Worm (Caenorhabditis elegans): ENCODE data around the gene Y81B9A.4.

Y81B9A.4 gene

ce11 chrX:9150269-9150744, 30.4 kb downstream of the Y81B9A.4 start, which contains the start of gene tmbi-4 (continued):
- TF ChIP-seq unc-98 (GFP tag; IDR thresholded peaks at IDR 0.05) (no peak), unc-62 (GFP tag; optimal IDR thresholded peaks at IDR 0.05) (no peak), aha-1 (tag; optimal IDR thresholded peaks at IDR 0.05) (no peak), C04F5.9 (tag; optimal IDR thresholded peaks at IDR 0.05) (no peak), ets-5 (GFP tag; IDR thresholded peaks at IDR 0.05) (no peak), lin-13 (GFP tag; optimal IDR thresholded peaks at IDR 0.05) (peak; percentile 35), tlp-1 (tag; optimal IDR thresholded peaks at IDR 0.05) (no peak), egl-13 (tag; optimal IDR thresholded peaks at IDR 0.05) (peak; percentile 1), fos-1 (tag; optimal IDR thresholded peaks at IDR 0.05) (peak; percentile 22), F16B12.6 (tag; optimal IDR thresholded peaks at IDR 0.05) (no peak), xbp-1 (tag; optimal IDR thresholded peaks at IDR 0.05) (peak; percentile 75), nhr-20 (tag; optimal IDR thresholded peaks at IDR 0.05) (peak; percentile 64), fkh-10 (GFP tag; optimal IDR thresholded peaks at IDR 0.05) (no peak), dpl-1 (GFP tag; optimal IDR thresholded peaks at IDR 0.05) (peak; percentile 12 to 43 (median 42)), unc-86 (tag; optimal IDR thresholded peaks at IDR 0.05) (peak; percentile 48)

- TF ChIP-seq swsn-7 (tag; optimal IDR thresholded peaks at IDR 0.05) (no peak), vab-15 (tag; optimal IDR thresholded peaks at IDR 0.05) (no peak), lin-15B (tag; optimal IDR thresholded peaks at IDR 0.05) (no peak), ceh-90 (tag; optimal IDR thresholded peaks at IDR 0.05) (no peak), C34B4.2 (tag; optimal IDR thresholded peaks at IDR 0.05) (no peak), hpl-2 (GFP tag; optimal IDR thresholded peaks at IDR 0.05) (no peak), pag-3 (tag; optimal IDR thresholded peaks at IDR 0.05; ENCODE audit: borderline replicate concordance, insufficient read depth) (no peak), nhr-76 (tag; optimal IDR thresholded peaks at IDR 0.05) (no peak), irx-1 (tag; optimal IDR thresholded peaks at IDR 0.05) (no peak), ceh-8 (GFP tag; optimal IDR thresholded peaks at IDR 0.05) (no peak), egl-27 (tag; optimal IDR thresholded peaks at IDR 0.05) (no peak), efl-1 (optimal IDR thresholded peaks at IDR 0.05) (no peak), efl-1 (GFP tag; optimal IDR thresholded peaks at IDR 0.05 in 1 of 2) (no peak), lsy-2 (tag; optimal IDR thresholded peaks at IDR 0.05) (peak in 1 of 2 experiments; percentile 76), C16A3.4 (tag; optimal IDR thresholded peaks at IDR 0.05) (peak; percentile 6), blmp-1 (tag; optimal IDR thresholded peaks at IDR 0.05) (peak; percentile 80), tbx-2 (tag; optimal IDR thresholded peaks at IDR 0.05) (peak; percentile 89), nhr-19 (GFP tag; conservative IDR thresholded peaks at IDR 0.05) (peak; percentile 45), unc-98 (GFP tag; IDR thresholded peaks at IDR 0.05) (no peak), ama-1 (optimal IDR thresholded peaks at IDR 0.05) (no peak), fkh-4 (tag; optimal IDR thresholded peaks at IDR 0.05; ENCODE audit: borderline replicate concordance) (no peak), ztf-11 (tag; optimal IDR thresholded peaks at IDR 0.05) (no peak), F16B12.6 (tag; optimal IDR thresholded peaks at IDR 0.05) (no peak), pax-3 (tag; optimal IDR thresholded peaks at IDR 0.05) (no peak), elt-3 (tag; optimal IDR thresholded peaks at IDR 0.05) (peak in 4 of 6 experiments; percentile 60 to 93 (median 76)), ztf-4 (tag; optimal IDR thresholded peaks at IDR 0.05) (no peak), ets-5 (GFP tag; IDR thresholded peaks at IDR 0.05) (no peak), elt-2 (tag; optimal IDR thresholded peaks at IDR 0.05) (no peak), unc-30 (tag; optimal IDR thresholded peaks at IDR 0.05) (no peak), nhr-85 (tag) (peak; percentile 94), sptf-1 (tag; optimal IDR thresholded peaks at IDR 0.05) (no peak), nhr-237 (tag; optimal IDR thresholded peaks at IDR 0.05) (no peak), xbp-1 (tag; optimal IDR thresholded peaks at IDR 0.05) (no peak), snpc-4 (tag; optimal IDR thresholded peaks at IDR 0.05) (no peak), jun-1 (tag; optimal IDR thresholded peaks at IDR 0.05) (no peak), unc-130 (tag; optimal IDR thresholded peaks at IDR 0.05) (peak; percentile 69), tlp-1 (tag; optimal IDR thresholded peaks at IDR 0.05) (no peak), ceh-88 (GFP tag; IDR thresholded peaks at IDR 0.05) (no peak), pqm-1 (tag; optimal IDR thresholded peaks at IDR 0.05) (no peak), skn-1 (tag; optimal IDR thresholded peaks at IDR 0.05) (no peak), mep-1 (tag; optimal IDR thresholded peaks at IDR 0.05) (no peak), nhr-77 (tag; optimal IDR thresholded peaks at IDR 0.05) (no peak), C04F5.9 (tag; optimal IDR thresholded peaks at IDR 0.05) (no peak), lin-35 (GFP tag; optimal IDR thresholded peaks at IDR 0.05) (peak in 1 of 2 experiments; percentile 65), dpl-1 (GFP tag; optimal IDR thresholded peaks at IDR 0.05) (no peak)
Observed at ce11 chrX:9146953-9147352, 33.8 kb downstream of the Y81B9A.4 start.
